Worm (Caenorhabditis elegans) whole organism, L1 larva: ENCODE measurements around the gene ser-4.
A peak's percentile ranks its signal among the peaks of the same experiment; 100 is the strongest.

Experiments
- C16A3.4 ChIP-seq: fragments of 150-350 bp; optimal IDR thresholded peaks from 2 replicates; lab custom pipeline; 2014; ENCODE audit warnings: missing biosample characterization, missing genetic modification characterization
- blmp-1 ChIP-seq: fragments of 150-350 bp; optimal IDR thresholded peaks from 2 replicates; lab custom pipeline; 2014; ENCODE audit warnings: missing biosample characterization, missing genetic modification characterization
- ces-1 ChIP-seq: fragments of 150-350 bp; optimal IDR thresholded peaks from 2 replicates; lab custom pipeline; 2014; ENCODE audit warnings: missing biosample characterization, missing genetic modification reagents, missing genetic modification characterization
- dpl-1 ChIP-seq, 3 experiments: fragments of 150-350 bp in 2 of 3; sonication (generic microtip) in 1 of 3; optimal IDR thresholded peaks; 2 replicates each; lab custom pipeline; 2014 to 2017; ENCODE audit warnings: missing biosample characterization in 3 of 3, missing genetic modification characterization in 3 of 3, missing genetic modification reagents in 3 of 3
- efl-1 ChIP-seq, 4 experiments: fragments of 150-350 bp; optimal IDR thresholded peaks in 3 of 4; peaks in 1 of 4; 1 replicate in 1 of 4; 2 replicates in 3 of 4; lab custom pipeline; 2014; ENCODE audit warnings: missing biosample characterization in 2 of 4, missing genetic modification characterization in 2 of 4, missing genetic modification reagents in 2 of 4
- efl-3 ChIP-seq: fragments of 200-800 bp; sonication (Bioruptor generic); optimal IDR thresholded peaks from 2 replicates; lab custom pipeline; 2018; ENCODE audit warnings: mild to moderate bottlenecking, missing genetic modification characterization, missing compliant biosample characterization
- egl-27 ChIP-seq, 2 experiments: fragments of 150-350 bp in 1 of 2; sonication (generic microtip); optimal IDR thresholded peaks; 3 replicates each; lab custom pipeline; 2017 to 2018; ENCODE audit warnings: missing biosample characterization in 2 of 2, missing genetic modification characterization in 2 of 2, missing genetic modification reagents in 2 of 2
- elt-2 ChIP-seq: sonication (generic microtip); optimal IDR thresholded peaks from 2 replicates; lab custom pipeline; 2016; ENCODE audit warnings: missing genetic modification characterization, mild to moderate bottlenecking, inconsistent platforms, missing compliant biosample characterization, missing genetic modification reagents
- elt-3 ChIP-seq, 6 experiments: fragments of 150-350 bp in 1 of 6; sonication (generic microtip); optimal IDR thresholded peaks; 2 replicates each; lab custom pipeline; 2017 to 2018; ENCODE audit warnings: missing biosample characterization in 6 of 6, missing genetic modification characterization in 6 of 6, inconsistent platforms in 1 of 6
- fkh-4 ChIP-seq: sonication (generic microtip); optimal IDR thresholded peaks from 2 replicates; lab custom pipeline; 2016; ENCODE audit warnings: missing compliant biosample characterization, missing genetic modification characterization, borderline replicate concordance
- fkh-8 ChIP-seq: sonication (generic microtip); optimal IDR thresholded peaks from 2 replicates; lab custom pipeline; 2016; ENCODE audit warnings: mild to moderate bottlenecking, missing genetic modification characterization, missing compliant biosample characterization
- fos-1 ChIP-seq: fragments of 150-350 bp; optimal IDR thresholded peaks from 2 replicates; lab custom pipeline; 2014; ENCODE audit warnings: missing biosample characterization, missing genetic modification characterization
- grh-1 ChIP-seq: fragments of 200-800 bp; sonication (Bioruptor generic); IDR thresholded peaks from 2 replicates; pipeline ENCODE4 v1.3.6; 2022; ENCODE audit warnings: missing genetic modification reagents, missing genetic modification characterization, missing compliant biosample characterization
- hlh-17 ChIP-seq: fragments of 200-800 bp; sonication (Bioruptor generic); optimal IDR thresholded peaks from 2 replicates; lab custom pipeline; 2018; ENCODE audit warnings: missing genetic modification characterization, mild to moderate bottlenecking, missing compliant biosample characterization, moderate library complexity, borderline replicate concordance
- hlh-4 ChIP-seq: sonication (generic microtip); optimal IDR thresholded peaks from 2 replicates; lab custom pipeline; 2016; ENCODE audit warnings: mild to moderate bottlenecking, missing genetic modification characterization, missing compliant biosample characterization
- irx-1 ChIP-seq: sonication (generic microtip); optimal IDR thresholded peaks from 2 replicates; lab custom pipeline; 2016; ENCODE audit warnings: missing genetic modification characterization, missing compliant biosample characterization
- isw-1 ChIP-seq: fragments of 200-800 bp; sonication (Bioruptor generic); IDR thresholded peaks from 2 replicates; pipeline ENCODE4 v1.3.6; 2022; ENCODE audit warnings: missing genetic modification characterization, missing compliant biosample characterization
- jun-1 ChIP-seq: fragments of 150-350 bp; optimal IDR thresholded peaks from 2 replicates; lab custom pipeline; 2014; ENCODE audit warnings: missing biosample characterization, missing genetic modification reagents, missing genetic modification characterization
- lin-13 ChIP-seq: fragments of 150-350 bp; optimal IDR thresholded peaks from 2 replicates; lab custom pipeline; 2014; ENCODE audit warnings: missing biosample characterization, missing genetic modification reagents, missing genetic modification characterization
- lin-14 ChIP-seq: fragments of 200-800 bp; sonication (Bioruptor generic); optimal IDR thresholded peaks from 2 replicates; lab custom pipeline; 2018; ENCODE audit warnings: mild to moderate bottlenecking, missing genetic modification characterization, moderate library complexity, missing compliant biosample characterization
- lin-15B ChIP-seq: fragments of 150-350 bp; sonication (generic microtip); optimal IDR thresholded peaks from 3 replicates; lab custom pipeline; 2014; ENCODE audit warnings: missing biosample characterization, missing genetic modification characterization
- lin-35 ChIP-seq, 2 experiments: fragments of 150-350 bp; optimal IDR thresholded peaks; 2 replicates each; lab custom pipeline; 2014; ENCODE audit warnings: missing biosample characterization in 2 of 2, missing genetic modification characterization in 2 of 2, missing genetic modification reagents in 2 of 2
- lir-3 ChIP-seq: sonication (generic microtip); optimal IDR thresholded peaks from 2 replicates; lab custom pipeline; 2016; ENCODE audit warnings: mild to moderate bottlenecking, missing genetic modification characterization, moderate library complexity, missing compliant biosample characterization; ENCODE audit not compliant: poor library complexity
- lsy-2 ChIP-seq, 2 experiments: fragments of 150-350 bp; optimal IDR thresholded peaks; 2 replicates each; lab custom pipeline; 2014; ENCODE audit warnings: missing biosample characterization in 2 of 2, missing genetic modification characterization in 2 of 2
- mab-9 ChIP-seq: fragments of 200-800 bp; sonication (Bioruptor generic); IDR thresholded peaks from 2 replicates; pipeline ENCODE4 v1.3.6; 2022; ENCODE audit warnings: missing genetic modification reagents, missing genetic modification characterization, missing compliant biosample characterization
- mdl-1 ChIP-seq, 2 experiments: fragments of 150-350 bp; optimal IDR thresholded peaks; 2 replicates each; lab custom pipeline; 2014 to 2017; ENCODE audit warnings: missing biosample characterization in 2 of 2, missing genetic modification characterization in 2 of 2, inconsistent platforms in 1 of 2
- mef-2 ChIP-seq: fragments of 150-350 bp; optimal IDR thresholded peaks from 2 replicates; lab custom pipeline; 2014; ENCODE audit warnings: missing biosample characterization, missing genetic modification characterization
- nhr-12 ChIP-seq: sonication (generic microtip); optimal IDR thresholded peaks from 2 replicates; lab custom pipeline; 2017; ENCODE audit warnings: missing biosample characterization, missing genetic modification characterization
- nhr-19 ChIP-seq: fragments of 200-800 bp; sonication (Bioruptor generic); conservative IDR thresholded peaks from 2 replicates; pipeline ENCODE4 v1.3.6; 2022; ENCODE audit warnings: missing genetic modification characterization, missing compliant biosample characterization
- nhr-20 ChIP-seq: sonication (generic microtip); optimal IDR thresholded peaks from 2 replicates; lab custom pipeline; 2016; ENCODE audit warnings: mild to moderate bottlenecking, missing genetic modification characterization, missing compliant biosample characterization
- nhr-237 ChIP-seq: fragments of 150-350 bp; optimal IDR thresholded peaks from 2 replicates; lab custom pipeline; 2014; ENCODE audit warnings: missing biosample characterization, missing genetic modification characterization
- nhr-71 ChIP-seq: sonication (generic microtip); optimal IDR thresholded peaks from 2 replicates; lab custom pipeline; 2016; ENCODE audit warnings: mild to moderate bottlenecking, missing genetic modification characterization, moderate library complexity, missing compliant biosample characterization
- nhr-77 ChIP-seq: fragments of 150-350 bp; optimal IDR thresholded peaks from 2 replicates; lab custom pipeline; 2014; ENCODE audit warnings: missing biosample characterization, missing genetic modification characterization
- nhr-84 ChIP-seq: sonication (generic microtip); optimal IDR thresholded peaks from 2 replicates; lab custom pipeline; 2017; ENCODE audit warnings: missing biosample characterization, missing genetic modification characterization
- nhr-85 ChIP-seq: sonication (generic microtip); peaks from one replicate; lab custom pipeline; 2016; ENCODE audit warnings: missing genetic modification characterization, inconsistent platforms, missing compliant biosample characterization
- nhr-90 ChIP-seq: sonication (generic microtip); optimal IDR thresholded peaks from 2 replicates; lab custom pipeline; 2016; ENCODE audit warnings: mild to moderate bottlenecking, missing genetic modification characterization, missing compliant biosample characterization; ENCODE audit not compliant: poor library complexity
- rnt-1 ChIP-seq: sonication (generic microtip); optimal IDR thresholded peaks from 2 replicates; lab custom pipeline; 2016; ENCODE audit warnings: mild to moderate bottlenecking, missing genetic modification characterization, moderate library complexity, missing compliant biosample characterization
- skn-1 ChIP-seq: fragments of 150-350 bp; optimal IDR thresholded peaks from 2 replicates; lab custom pipeline; 2014; ENCODE audit warnings: missing biosample characterization, missing genetic modification characterization
- swsn-7 ChIP-seq: sonication (generic microtip); optimal IDR thresholded peaks from 2 replicates; lab custom pipeline; 2016; ENCODE audit warnings: missing genetic modification characterization, missing compliant biosample characterization
- tbx-2 ChIP-seq: sonication (generic microtip); optimal IDR thresholded peaks from 2 replicates; lab custom pipeline; 2016; ENCODE audit warnings: missing genetic modification characterization, missing compliant biosample characterization
- tlp-1 ChIP-seq: fragments of 150-350 bp; optimal IDR thresholded peaks from 2 replicates; lab custom pipeline; 2014; ENCODE audit warnings: missing biosample characterization, missing genetic modification characterization
- unc-130 ChIP-seq: fragments of 150-350 bp; optimal IDR thresholded peaks from 2 replicates; lab custom pipeline; 2017; ENCODE audit warnings: missing biosample characterization, missing genetic modification characterization, inconsistent platforms
- unc-98 ChIP-seq: fragments of 200-800 bp; sonication (Bioruptor generic); IDR thresholded peaks from 2 replicates; pipeline ENCODE4 v1.3.6; 2022; ENCODE audit warnings: missing genetic modification characterization, missing compliant biosample characterization
- xbp-1 ChIP-seq: sonication (generic microtip); optimal IDR thresholded peaks from 2 replicates; lab custom pipeline; 2016; ENCODE audit warnings: missing genetic modification characterization, missing compliant biosample characterization
- zag-1 ChIP-seq: fragments of 150-350 bp; optimal IDR thresholded peaks from 2 replicates; lab custom pipeline; 2014; ENCODE audit warnings: missing biosample characterization, missing genetic modification characterization
- ztf-11 ChIP-seq, 2 experiments: sonication (generic microtip); optimal IDR thresholded peaks; 2 replicates each; lab custom pipeline; 2016 to 2017; ENCODE audit warnings: missing genetic modification characterization in 2 of 2, missing biosample characterization in 1 of 2, missing compliant biosample characterization in 1 of 2
- ztf-4 ChIP-seq: fragments of 150-350 bp; optimal IDR thresholded peaks from 2 replicates; lab custom pipeline; 2014; ENCODE audit warnings: missing biosample characterization, missing genetic modification characterization

ser-4 gene

DNA sequence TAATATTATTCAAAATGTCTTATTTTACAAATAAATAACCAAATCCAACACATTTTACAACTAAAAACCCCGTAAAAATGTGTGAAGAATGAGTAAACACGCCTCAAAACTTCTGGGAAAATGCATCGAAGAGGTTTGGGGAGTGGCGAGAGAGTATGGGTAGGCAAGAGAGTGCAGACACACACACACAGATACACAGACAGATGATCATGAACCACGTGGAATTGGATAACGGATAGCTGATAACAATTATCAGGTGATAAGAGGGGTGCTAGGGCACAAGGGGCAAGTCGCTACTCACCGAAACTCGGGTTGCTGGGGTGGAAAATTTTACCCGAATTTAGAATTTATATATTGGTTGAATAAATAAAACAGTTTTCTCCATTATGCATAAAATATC, 50.6 kb downstream of the ser-4 start:
- TF ChIP-seq skn-1 (tag; lab: Kevin White, UChicago) (peak; percentile 26), efl-1 (optimal IDR thresholded peaks at IDR 0.05; lab: Kevin White, UChicago) (peak; percentile 25 to 46), efl-1 (GFP tag; optimal IDR thresholded peaks at IDR 0.05 in 1 of 2; lab: Kevin White, UChicago) (peak in 1 of 2 experiments; percentile 78), nhr-85 (tag; lab: Kevin White, UChicago) (peak; percentile 64), mdl-1 (tag; optimal IDR thresholded peaks at IDR 0.05; lab: Kevin White, UChicago) (peak in 1 of 2 experiments; percentile 94), nhr-71 (tag; lab: Kevin White, UChicago) (peak; percentile 85), nhr-77 (tag; lab: Kevin White, UChicago) (peak; percentile 24), fkh-4 (no peak), lin-35 (GFP tag; optimal IDR thresholded peaks at IDR 0.05; lab: Kevin White, UChicago) (peak in 1 of 2 experiments; percentile 44), mef-2 (no peak), rnt-1 (tag; lab: Kevin White, UChicago) (peak; percentile 80), lin-13 (GFP tag; lab: Kevin White, UChicago) (peak; percentile 49), lsy-2 (tag; optimal IDR thresholded peaks at IDR 0.05; lab: Kevin White, UChicago) (peak in 1 of 2 experiments; percentile 41), dpl-1 (GFP tag; optimal IDR thresholded peaks at IDR 0.05; lab: Kevin White, UChicago) (peak; percentile 7 to 23 (median 22)), egl-27 (tag; optimal IDR thresholded peaks at IDR 0.05; lab: Kevin White, UChicago) (no peak), elt-2 (tag; lab: Kevin White, UChicago) (peak; percentile 61), zag-1 (tag; lab: Kevin White, UChicago) (no peak), ces-1 (no peak), elt-3 (tag; optimal IDR thresholded peaks at IDR 0.05; lab: Kevin White, UChicago) (peak in 2 of 6 experiments; percentile 63 to 79), blmp-1 (tag; lab: Kevin White, UChicago) (peak; percentile 4), ztf-4 (tag; lab: Kevin White, UChicago) (peak; percentile 19), efl-3 (GFP tag; lab: Kevin White, UChicago) (no peak), lin-14 (peak; percentile 84), mab-9 (GFP tag; lab: Robert Waterston, UW) (0 out of 2 replicates have a peak, but pooled peaks have one; percentile 16), xbp-1 (no peak), lir-3 (tag; lab: Kevin White, UChicago) (peak; percentile 20), nhr-20 (tag; lab: Kevin White, UChicago) (peak; percentile 72), nhr-12 (tag; lab: Kevin White, UChicago) (no peak), fkh-8 (tag; lab: Kevin White, UChicago) (peak; percentile 60), swsn-7 (tag; lab: Kevin White, UChicago) (peak; percentile 28), nhr-237 (no peak), nhr-90 (tag; lab: Kevin White, UChicago) (peak; percentile 54), tbx-2 (tag; lab: Kevin White, UChicago) (peak; percentile 45), unc-130 (tag; lab: Kevin White, UChicago) (peak; percentile 80), nhr-19 (GFP tag; lab: Robert Waterston, UW) (peak; percentile 66), isw-1 (GFP tag; lab: Robert Waterston, UW) (no peak)

DNA sequence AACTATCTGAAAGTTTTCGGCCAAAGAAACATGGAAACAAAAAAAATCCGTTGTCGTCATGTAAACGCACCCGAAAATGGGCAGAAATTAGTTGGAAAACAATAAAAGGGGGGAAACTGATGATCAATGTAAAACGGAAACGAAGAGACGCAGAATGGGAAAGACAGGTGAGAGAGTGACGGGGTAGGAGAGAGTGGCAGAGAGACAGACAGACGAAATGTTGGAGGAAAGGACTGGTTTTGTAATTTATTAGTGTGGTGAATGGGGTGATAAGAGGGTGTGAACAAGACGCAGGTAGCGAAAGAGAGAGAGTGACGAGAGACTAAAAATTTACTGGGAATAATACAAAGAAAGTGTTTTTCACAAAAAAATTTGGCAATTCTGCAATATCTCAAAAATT, 51.9 kb downstream of the ser-4 start:
- TF ChIP-seq mab-9 (GFP tag; lab: Robert Waterston, UW) (peak; percentile 37; the same call in 1 of the 2 replicates), hlh-4 (tag; lab: Kevin White, UChicago) (no peak), skn-1 (tag; lab: Kevin White, UChicago) (peak; percentile 20), isw-1 (GFP tag; lab: Robert Waterston, UW) (no peak), ces-1 (no peak), tlp-1 (tag; lab: Kevin White, UChicago) (no peak), lin-14 (peak; percentile 92), lin-15B (no peak), nhr-12 (tag; lab: Kevin White, UChicago) (no peak), efl-1 (optimal IDR thresholded peaks at IDR 0.05; lab: Kevin White, UChicago) (peak; percentile 79 to 80), efl-1 (GFP tag; optimal IDR thresholded peaks at IDR 0.05 in 1 of 2; lab: Kevin White, UChicago) (peak; percentile 30 to 95), efl-3 (GFP tag; lab: Kevin White, UChicago) (peak; percentile 5), jun-1 (tag; lab: Kevin White, UChicago) (peak; percentile 74), ztf-4 (tag; lab: Kevin White, UChicago) (peak; percentile 75), grh-1 (GFP tag; lab: Robert Waterston, UW) (peak; percentile 98), unc-130 (tag; lab: Kevin White, UChicago) (peak; percentile 95), ztf-11 (tag; optimal IDR thresholded peaks at IDR 0.05; lab: Kevin White, UChicago) (peak in 1 of 2 experiments; percentile 1), mdl-1 (tag; optimal IDR thresholded peaks at IDR 0.05; lab: Kevin White, UChicago) (peak in 1 of 2 experiments; percentile 89), unc-98 (GFP tag; lab: Robert Waterston, UW) (no peak; the same call in 1 of the 2 replicates), nhr-77 (tag; lab: Kevin White, UChicago) (no peak), lsy-2 (tag; optimal IDR thresholded peaks at IDR 0.05; lab: Kevin White, UChicago) (peak; percentile 74 to 80), hlh-17 (GFP tag; lab: Kevin White, UChicago) (no peak), fos-1 (peak; percentile 70), C16A3.4 (tag; lab: Kevin White, UChicago) (peak; percentile 40), nhr-84 (tag; lab: Kevin White, UChicago) (no peak), nhr-20 (tag; lab: Kevin White, UChicago) (peak; percentile 90), lir-3 (tag; lab: Kevin White, UChicago) (no peak), nhr-19 (GFP tag; lab: Robert Waterston, UW) (peak; percentile 83), irx-1 (tag; lab: Kevin White, UChicago) (peak; percentile 52)
